Comparison of ENCODE assay signal across 1 fruit fly cellular context in genomic region chr2L:10672989-10673388, dm6.
TF ChIP-seq lines count a peak whose summit lies in the region.

No protein-coding gene starts in this region.

TF ChIP-seq in whole organism, prepupa, 60 proteins besides CTCF, POLR2A, EP300 and RAD21 (continued from another document):
- no peak for TF ChIP-seq Gug (GFP tag; IDR thresholded peaks at IDR 0.05; lab: Robert Waterston, UW)
- peak; percentile 63 for TF ChIP-seq Ets96B (tag; optimal IDR thresholded peaks at IDR 0.05; lab: Kevin White, UChicago)
- peak in 1 of 2 experiments; percentile 40 for TF ChIP-seq ss (GFP tag; optimal IDR thresholded peaks at IDR 0.05; lab: Kevin White, UChicago)
- TF ChIP-seq Smox (GFP tag; optimal IDR thresholded peaks at IDR 0.05; lab: Kevin White, UChicago): no peak
- no peak for TF ChIP-seq CG1621 (tag; optimal IDR thresholded peaks at IDR 0.05; lab: Kevin White, UChicago)
- TF ChIP-seq CG32006 (GFP tag; optimal IDR thresholded peaks at IDR 0.05; lab: Kevin White, UChicago): peak; percentile 47
- no peak for TF ChIP-seq Sox102F (GFP tag; optimal IDR thresholded peaks at IDR 0.05; lab: Kevin White, UChicago)
- no peak for TF ChIP-seq fd85E (GFP tag; optimal IDR thresholded peaks at IDR 0.05; lab: Kevin White, UChicago)
- no peak for TF ChIP-seq dac (GFP tag; optimal IDR thresholded peaks at IDR 0.05; lab: Kevin White, UChicago)
- peak; percentile 25 for TF ChIP-seq OdsH (GFP tag; optimal IDR thresholded peaks at IDR 0.05; lab: Kevin White, UChicago)
- no peak for TF ChIP-seq Lpt (GFP tag; optimal IDR thresholded peaks at IDR 0.05; lab: Kevin White, UChicago)
- peak; percentile 42 for TF ChIP-seq CG10669 (GFP tag; optimal IDR thresholded peaks at IDR 0.05; lab: Kevin White, UChicago)
- peak; percentile 60 for TF ChIP-seq svp (GFP tag; lab: Kevin White, UChicago)
- peak; percentile 16 for TF ChIP-seq Hr4 (GFP tag; optimal IDR thresholded peaks at IDR 0.05; lab: Kevin White, UChicago)
- TF ChIP-seq fkh (GFP tag; optimal IDR thresholded peaks at IDR 0.05; lab: Kevin White, UChicago): no peak
- TF ChIP-seq fd59A (GFP tag; optimal IDR thresholded peaks at IDR 0.05; lab: Kevin White, UChicago): no peak
- TF ChIP-seq esn (GFP tag; optimal IDR thresholded peaks at IDR 0.05; lab: Kevin White, UChicago): no peak
- TF ChIP-seq CG11902 (GFP tag; optimal IDR thresholded peaks at IDR 0.05; lab: Kevin White, UChicago): no peak
- TF ChIP-seq Hr39 (GFP tag; optimal IDR thresholded peaks at IDR 0.05; lab: Kevin White, UChicago): no peak
- peak; percentile 14 for TF ChIP-seq acj6 (GFP tag; optimal IDR thresholded peaks at IDR 0.05; lab: Kevin White, UChicago)
- TF ChIP-seq topi (GFP tag; optimal IDR thresholded peaks at IDR 0.05; lab: Kevin White, UChicago): no peak
- TF ChIP-seq net (GFP tag; optimal IDR thresholded peaks at IDR 0.05; lab: Kevin White, UChicago): peak; percentile 5
- TF ChIP-seq CG3919 (GFP tag; optimal IDR thresholded peaks at IDR 0.05; lab: Kevin White, UChicago): peak; percentile 49
- TF ChIP-seq CG4318 (GFP tag; optimal IDR thresholded peaks at IDR 0.05; lab: Kevin White, UChicago): no peak
- no peak for TF ChIP-seq vri (GFP tag; optimal IDR thresholded peaks at IDR 0.05; lab: Kevin White, UChicago)
- peak; percentile 45 for TF ChIP-seq CG3032 (tag; optimal IDR thresholded peaks at IDR 0.05; lab: Kevin White, UChicago)
- 0 out of 3 replicates have a peak, but pooled peaks have one; percentile 13 for TF ChIP-seq CG6163 (GFP tag; IDR thresholded peaks at IDR 0.05; lab: Robert Waterston, UW)
- no peak for TF ChIP-seq CG31627 (GFP tag; optimal IDR thresholded peaks at IDR 0.05; lab: Kevin White, UChicago)
- TF ChIP-seq CG10631 (GFP tag; optimal IDR thresholded peaks at IDR 0.05; lab: Kevin White, UChicago): peak; percentile 31
- peak; percentile 25; the same call in 1 of the 3 replicates for TF ChIP-seq eg (GFP tag; IDR thresholded peaks at IDR 0.05; lab: Robert Waterston, UW)
- no peak for TF ChIP-seq salr (GFP tag; optimal IDR thresholded peaks at IDR 0.05; lab: Kevin White, UChicago)
TF ChIP-seq in whole organism, prepupa: peak in this region for 26.
